Fruit fly (Drosophila melanogaster): Measurements from ENCODE around the gene CG33223.
A peak's percentile ranks its signal among the peaks of the same experiment; 100 is the strongest.

Gene CG33223

DNA sequence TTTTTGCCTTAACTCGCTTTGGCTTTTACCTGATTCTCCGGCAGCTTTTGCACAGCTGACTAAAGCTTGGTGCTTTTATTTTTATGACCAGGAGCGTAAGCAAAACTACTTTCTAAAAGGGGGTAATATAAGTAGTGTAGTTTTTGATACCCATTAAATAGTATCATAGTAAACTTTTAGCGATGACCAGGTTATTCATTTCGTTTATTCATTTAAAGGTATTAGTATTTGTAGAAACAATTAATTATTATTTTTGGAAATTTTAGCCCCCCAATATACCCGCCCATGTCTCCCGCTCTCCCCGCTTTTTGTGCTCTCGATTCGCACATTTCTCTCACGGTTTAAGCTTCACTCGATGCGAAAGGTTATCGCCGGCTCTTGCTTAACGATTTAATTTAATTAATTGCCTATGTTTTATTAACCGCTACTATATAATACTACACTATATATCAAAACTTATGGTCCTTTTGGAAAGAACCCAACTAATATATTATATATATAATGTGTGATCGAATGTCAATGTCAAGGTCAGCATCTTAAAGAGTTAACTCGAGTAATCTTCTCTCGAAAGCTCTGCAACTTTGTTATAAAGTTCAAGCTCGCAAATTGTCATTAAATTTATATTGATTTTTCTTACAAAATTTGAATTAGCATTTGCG, 19.2 kb downstream of the CG33223 start, which contains the start of gene Sptr (continued):
- peak; percentile 80 for TF ChIP-seq ATbp (GFP tag; optimal IDR thresholded peaks at IDR 0.05)
- TF ChIP-seq croc (GFP tag; conservative IDR thresholded peaks at IDR 0.05): peak; percentile 41; the same call in 1 of the 3 replicates
- no peak for TF ChIP-seq CG2202 (tag; optimal IDR thresholded peaks at IDR 0.05)
- peak; percentile 82 for TF ChIP-seq CG12155 (GFP tag; optimal IDR thresholded peaks at IDR 0.05)
- TF ChIP-seq CG30403 (GFP tag; optimal IDR thresholded peaks at IDR 0.05): peak; percentile 90
- no peak for TF ChIP-seq HLHmδ (GFP tag; optimal IDR thresholded peaks at IDR 0.05)
- peak; percentile 20 for TF ChIP-seq CG3838 (GFP tag; optimal IDR thresholded peaks at IDR 0.05)
- TF ChIP-seq mirr (GFP tag; optimal IDR thresholded peaks at IDR 0.05): peak; percentile 63
- TF ChIP-seq CG12659 (GFP tag; optimal IDR thresholded peaks at IDR 0.05): peak; percentile 92
- peak; percentile 75 to 79 for TF ChIP-seq Pdp1 (GFP tag; optimal IDR thresholded peaks at IDR 0.05)
- TF ChIP-seq CG6654 (GFP tag; optimal IDR thresholded peaks at IDR 0.05): peak; percentile 12
- peak; percentile 93 for TF ChIP-seq B-H2 (GFP tag; optimal IDR thresholded peaks at IDR 0.05)
- TF ChIP-seq ara (GFP tag; IDR thresholded peaks at IDR 0.05): peak; percentile 80
- TF ChIP-seq slou (GFP tag; optimal IDR thresholded peaks at IDR 0.05): peak; percentile 68
- peak; percentile 84 for TF ChIP-seq CG12104 (GFP tag; optimal IDR thresholded peaks at IDR 0.05)
- TF ChIP-seq NC2α (GFP tag; optimal IDR thresholded peaks at IDR 0.05): no peak
- peak; percentile 73 for TF ChIP-seq Blimp-1 (GFP tag; optimal IDR thresholded peaks at IDR 0.05)
- peak; percentile 72 for TF ChIP-seq CG11696 (GFP tag; IDR thresholded peaks at IDR 0.05)
- no peak for TF ChIP-seq nerfin-2 (GFP tag; IDR thresholded peaks at IDR 0.05; ENCODE audit: partially characterized antibody)
- TF ChIP-seq Dbx (GFP tag; IDR thresholded peaks at IDR 0.05): peak; percentile 91
- TF ChIP-seq CG15011 (GFP tag; optimal IDR thresholded peaks at IDR 0.05): peak; percentile 84
- peak; percentile 92 for TF ChIP-seq Ada2b (GFP tag; IDR thresholded peaks at IDR 0.05)
- peak; percentile 59 for TF ChIP-seq tx (GFP tag; optimal IDR thresholded peaks at IDR 0.05)
- peak; percentile 76 for TF ChIP-seq CG12219 (GFP tag; optimal IDR thresholded peaks at IDR 0.05)
- TF ChIP-seq gcm (GFP tag; optimal IDR thresholded peaks at IDR 0.05): peak; percentile 78
- peak; percentile 47 for TF ChIP-seq CG9609 (GFP tag; optimal IDR thresholded peaks at IDR 0.05)
- TF ChIP-seq scrt (GFP tag; optimal IDR thresholded peaks at IDR 0.05): peak; percentile 89
- peak; percentile 86 for TF ChIP-seq CG9215 (GFP tag; IDR thresholded peaks at IDR 0.05)
- TF ChIP-seq tap (tag; optimal IDR thresholded peaks at IDR 0.05): peak; percentile 86
- TF ChIP-seq Hmx (GFP tag; optimal IDR thresholded peaks at IDR 0.05): peak; percentile 65
- peak; percentile 68 for TF ChIP-seq CG11723 (GFP tag; optimal IDR thresholded peaks at IDR 0.05)
- TF ChIP-seq CG17802 (tag; optimal IDR thresholded peaks at IDR 0.05): peak; percentile 7
- peak; percentile 23 for TF ChIP-seq CG4707 (GFP tag; optimal IDR thresholded peaks at IDR 0.05)
- TF ChIP-seq pum (GFP tag; optimal IDR thresholded peaks at IDR 0.05): peak; percentile 54
- peak in 1 of 2 experiments; percentile 63 for TF ChIP-seq Hr78 (GFP tag; optimal IDR thresholded peaks at IDR 0.05)
- TF ChIP-seq Hr39 (optimal IDR thresholded peaks at IDR 0.05): no peak
- TF ChIP-seq TFAM (GFP tag; optimal IDR thresholded peaks at IDR 0.05): no peak
- TF ChIP-seq CG12744 (GFP tag; optimal IDR thresholded peaks at IDR 0.05): peak; percentile 68
- peak; percentile 89 for TF ChIP-seq ranshi (GFP tag; IDR thresholded peaks at IDR 0.05)
- peak; percentile 73 for TF ChIP-seq CG12071 (GFP tag; optimal IDR thresholded peaks at IDR 0.05)
- peak; percentile 39 for TF ChIP-seq CG3407 (GFP tag; optimal IDR thresholded peaks at IDR 0.05)
- peak; percentile 36; the same call in 1 of the 3 replicates for TF ChIP-seq Optix (GFP tag; IDR thresholded peaks at IDR 0.05)
- no peak for TF ChIP-seq CG17912 (GFP tag; optimal IDR thresholded peaks at IDR 0.05)
- TF ChIP-seq CG17361 (GFP tag; IDR thresholded peaks at IDR 0.05): peak; percentile 77
- TF ChIP-seq schlank (tag; optimal IDR thresholded peaks at IDR 0.05): peak; percentile 76
- TF ChIP-seq D19B (GFP tag; optimal IDR thresholded peaks at IDR 0.05): peak; percentile 86
- no peak for TF ChIP-seq hb (GFP tag; IDR thresholded peaks at IDR 0.05; ENCODE audit: partially characterized antibody)
- TF ChIP-seq H15 (GFP tag; IDR thresholded peaks at IDR 0.05): peak; percentile 90
- peak; percentile 73 for TF ChIP-seq kah (GFP tag; optimal IDR thresholded peaks at IDR 0.05)
